Worm (Caenorhabditis elegans): Measurements from ENCODE around the gene amt-2.

DNA sequence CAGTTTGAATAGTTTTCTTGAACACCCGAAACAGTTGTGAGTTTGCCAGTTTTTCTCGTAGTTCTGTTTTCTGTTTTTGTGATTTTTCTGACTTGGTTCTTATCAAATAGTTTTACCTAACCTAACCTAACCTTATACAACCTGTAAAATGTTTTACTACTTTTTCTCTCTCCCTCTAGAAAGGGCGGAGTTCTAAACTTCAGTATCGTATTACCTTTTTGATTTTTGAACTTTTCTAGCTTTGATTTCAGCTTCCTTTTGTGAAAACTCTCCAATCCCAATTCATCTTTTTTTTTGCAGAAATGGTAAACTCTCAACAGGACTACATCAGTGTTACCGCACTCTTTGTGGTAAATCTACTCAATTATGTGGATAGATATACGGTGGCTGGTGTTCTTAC lies 44.5 kb downstream of the amt-2 start, which contains the start of gene spin-2:
- TF ChIP-seq ama-1 (optimal IDR thresholded peaks at IDR 0.05) = no peak
- no peak for TF ChIP-seq eyg-1 (tag; optimal IDR thresholded peaks at IDR 0.05)
- TF ChIP-seq sox-4 (tag; optimal IDR thresholded peaks at IDR 0.05) = no peak
- TF ChIP-seq ceh-34 (tag; optimal IDR thresholded peaks at IDR 0.05) = no peak
- TF ChIP-seq gmeb-2 (tag; optimal IDR thresholded peaks at IDR 0.05) = no peak
- no peak for TF ChIP-seq nhr-11 (tag; optimal IDR thresholded peaks at IDR 0.05)
- TF ChIP-seq dmd-4 (tag; optimal IDR thresholded peaks at IDR 0.05; ENCODE audit: borderline replicate concordance) = no peak
- no peak for TF ChIP-seq hlh-8 (tag; optimal IDR thresholded peaks at IDR 0.05)
- no peak for TF ChIP-seq pat-9 (tag; optimal IDR thresholded peaks at IDR 0.05)
- TF ChIP-seq pha-4 (tag; optimal IDR thresholded peaks at IDR 0.05) = no peak

Measured in whole organism, late embryonic.